Worm (Caenorhabditis elegans) whole organism, L4 larva: ENCODE data around the gene dgk-2.

Source experiments
- ama-1 ChIP-seq: fragments of 150-350 bp; optimal IDR thresholded peaks from 2 replicates; lab custom pipeline; 2014; ENCODE audit warnings: inconsistent platforms, mixed read lengths
- dve-1 ChIP-seq: sonication (generic microtip); optimal IDR thresholded peaks from 2 replicates; lab custom pipeline; 2017; ENCODE audit warnings: antibody characterized with exemption, mild to moderate bottlenecking, missing genetic modification characterization, missing compliant biosample characterization; ENCODE audit not compliant: insufficient read depth

DNA sequence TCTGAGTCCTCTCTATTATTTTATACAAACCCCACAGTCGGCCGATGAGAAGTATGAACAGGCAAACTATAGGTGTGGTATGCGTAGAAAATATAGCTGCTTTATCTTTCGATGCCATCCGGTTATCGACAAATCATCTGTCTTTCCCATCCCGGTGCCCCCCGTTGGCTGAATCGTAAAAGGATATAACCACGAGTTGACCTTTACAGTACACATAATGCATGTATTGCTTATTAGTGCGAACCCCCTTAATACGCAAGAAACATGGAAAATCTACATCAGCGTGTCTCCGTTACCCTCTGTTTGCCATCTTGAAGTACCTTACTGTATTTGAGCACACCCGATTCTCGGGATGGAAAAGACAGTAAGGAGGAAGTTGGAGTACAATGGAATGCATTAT lies 44.7 kb upstream of the dgk-2 start:
- TF ChIP-seq ama-1 = no peak
- TF ChIP-seq dve-1 (tag; lab: Kevin White, UChicago) = no peak
